Fruit fly (Drosophila melanogaster): ENCODE results near the gene ND-B14.5A.

Gene ND-B14.5A

dm6 chrX:2123013-2123964, 49.0 kb upstream of the ND-B14.5A start, which contains the start of gene ph-d (continued):
- TF ChIP-seq E2f2 (GFP tag; IDR thresholded peaks at IDR 0.05) = peak; percentile 68
- TF ChIP-seq Oaz (GFP tag; IDR thresholded peaks at IDR 0.05) = no peak
- TF ChIP-seq CG14441 (GFP tag; IDR thresholded peaks at IDR 0.05) = no peak
- TF ChIP-seq Dip2 (GFP tag; IDR thresholded peaks at IDR 0.05) = no peak
- TF ChIP-seq H2.0 (GFP tag; IDR thresholded peaks at IDR 0.05) = 0 out of 2 replicates have a peak, but pooled peaks have one; percentile 29
- TF ChIP-seq unpg (GFP tag; optimal IDR thresholded peaks at IDR 0.05) = peak; percentile 54
- no peak for TF ChIP-seq CG9797 (GFP tag; optimal IDR thresholded peaks at IDR 0.05)
- peak; percentile 73 for TF ChIP-seq D (optimal IDR thresholded peaks at IDR 0.05)
- TF ChIP-seq D (GFP tag; optimal IDR thresholded peaks at IDR 0.05) = peak; percentile 9
- TF ChIP-seq aop (GFP tag; IDR thresholded peaks at IDR 0.05) = peak; percentile 69; the same call in 1 of the 2 replicates
- peak; percentile 65 for TF ChIP-seq CG13894 (tag; optimal IDR thresholded peaks at IDR 0.05)
- TF ChIP-seq CG7556 (GFP tag; optimal IDR thresholded peaks at IDR 0.05) = peak; percentile 64
- peak; percentile 63 for TF ChIP-seq HHEX (GFP tag; optimal IDR thresholded peaks at IDR 0.05)
- TF ChIP-seq CG43689 (GFP tag; IDR thresholded peaks at IDR 0.05) = no peak
- no peak for TF ChIP-seq schlank (tag; optimal IDR thresholded peaks at IDR 0.05)
- peak; percentile 27 for TF ChIP-seq YL-1 (GFP tag; optimal IDR thresholded peaks at IDR 0.05)
- TF ChIP-seq org-1 (GFP tag; optimal IDR thresholded peaks at IDR 0.05) = no peak
- TF ChIP-seq wor (GFP tag; IDR thresholded peaks at IDR 0.05) = peak; percentile 30; the same call in 1 of the 2 replicates
- TF ChIP-seq CG1832 (GFP tag; optimal IDR thresholded peaks at IDR 0.05) = peak; percentile 98
- no peak for TF ChIP-seq danr (GFP tag; IDR thresholded peaks at IDR 0.05)
- peak; percentile 71 for TF ChIP-seq Adf1 (GFP tag; IDR thresholded peaks at IDR 0.05)
- TF ChIP-seq CG32767 (GFP tag; IDR thresholded peaks at IDR 0.05) = peak; percentile 99
- TF ChIP-seq corto (GFP tag; optimal IDR thresholded peaks at IDR 0.05) = no peak
- TF ChIP-seq Ravus (GFP tag; IDR thresholded peaks at IDR 0.05) = no peak
- no peak for TF ChIP-seq CG30020 (tag; optimal IDR thresholded peaks at IDR 0.05)
- TF ChIP-seq CG9932 (GFP tag; IDR thresholded peaks at IDR 0.05) = peak; percentile 41; the same call in 1 of the 2 replicates
- TF ChIP-seq Dll (GFP tag; IDR thresholded peaks at IDR 0.05; ENCODE audit: partially characterized antibody) = no peak
- no peak for TF ChIP-seq CG4328 (GFP tag; optimal IDR thresholded peaks at IDR 0.05)
- no peak for TF ChIP-seq C15 (GFP tag; IDR thresholded peaks at IDR 0.05)
- no peak for TF ChIP-seq CG7372 (GFP tag; IDR thresholded peaks at IDR 0.05)
- peak; percentile 52 for TF ChIP-seq lilli (GFP tag; optimal IDR thresholded peaks at IDR 0.05)
- TF ChIP-seq H15 (GFP tag; IDR thresholded peaks at IDR 0.05) = 0 out of 3 replicates have a peak, but pooled peaks have one; percentile 19
- peak; percentile 27 for TF ChIP-seq CG13775 (GFP tag; optimal IDR thresholded peaks at IDR 0.05)
- TF ChIP-seq CG13296 (GFP tag; optimal IDR thresholded peaks at IDR 0.05) = peak; percentile 47
- no peak for TF ChIP-seq usp (GFP tag; optimal IDR thresholded peaks at IDR 0.05)
- TF ChIP-seq CG1529 (GFP tag; optimal IDR thresholded peaks at IDR 0.05) = peak; percentile 45
- peak; percentile 49 for TF ChIP-seq CG2712 (tag; optimal IDR thresholded peaks at IDR 0.05)
- TF ChIP-seq CG33557 (GFP tag; optimal IDR thresholded peaks at IDR 0.05) = peak; percentile 41
- no peak for TF ChIP-seq CG3163 (GFP tag; optimal IDR thresholded peaks at IDR 0.05)
- no peak for TF ChIP-seq CG5953 (GFP tag; IDR thresholded peaks at IDR 0.05)
- peak; percentile 19; the same call in 1 of the 2 replicates for TF ChIP-seq Rx (GFP tag; IDR thresholded peaks at IDR 0.05)
- peak; percentile 38; the same call in 1 of the 2 replicates for TF ChIP-seq CG13287 (GFP tag; IDR thresholded peaks at IDR 0.05; ENCODE audit: partially characterized antibody)
- no peak for TF ChIP-seq fd102C (GFP tag; optimal IDR thresholded peaks at IDR 0.05)
- TF ChIP-seq CG6791 (GFP tag; IDR thresholded peaks at IDR 0.05; ENCODE audit: partially characterized antibody) = no peak
- TF ChIP-seq CG10979 (tag; optimal IDR thresholded peaks at IDR 0.05) = peak; percentile 58
- TF ChIP-seq pnt (GFP tag; optimal IDR thresholded peaks at IDR 0.05) = no peak
- TF ChIP-seq CG15479 (GFP tag; optimal IDR thresholded peaks at IDR 0.05) = peak; percentile 69
- peak; percentile 92 for TF ChIP-seq sens (GFP tag)
- no peak for TF ChIP-seq CG9876 (GFP tag; optimal IDR thresholded peaks at IDR 0.05)
